Fruit fly (Drosophila melanogaster) whole organism, embryonic: Measurements from ENCODE around the gene Pgant35A.

ENCODE experiments used
- ATbp ChIP-seq: fragments of 200-800 bp; sonication (Bioruptor generic); optimal IDR thresholded peaks from 2 replicates; lab custom pipeline; 2017; ENCODE audit warnings: missing biosample characterization, mild to moderate bottlenecking, missing genetic modification characterization, missing genetic modification reagents
- Adf1 ChIP-seq: fragments of 200-800 bp; sonication (Bioruptor generic); IDR thresholded peaks from 2 replicates; pipeline ENCODE4 v1.3.6; 2022; ENCODE audit warnings: missing biosample characterization, missing genetic modification characterization
- Antp ChIP-seq: fragments of 200-800 bp; sonication (Bioruptor generic); optimal IDR thresholded peaks from 3 replicates; lab custom pipeline; 2016; ENCODE audit warnings: missing biosample characterization, missing genetic modification characterization
- B-H1 ChIP-seq: fragments of 200-800 bp; sonication (Bioruptor generic); IDR thresholded peaks from 3 replicates; pipeline ENCODE4 v1.3.6; 2022; ENCODE audit warnings: missing biosample characterization, missing genetic modification characterization
- CG1024 ChIP-seq: fragments of 200-800 bp; sonication (Bioruptor generic); IDR thresholded peaks from 2 replicates; pipeline ENCODE4 v1.3.6; 2022; ENCODE audit warnings: missing biosample characterization, missing genetic modification characterization
- CG11723 ChIP-seq: fragments of 200-800 bp; sonication (Bioruptor generic); optimal IDR thresholded peaks from 2 replicates; lab custom pipeline; 2017; ENCODE audit warnings: missing biosample characterization, mild to moderate bottlenecking, missing genetic modification characterization
- CG12071 ChIP-seq: fragments of 200-800 bp; sonication (Bioruptor generic); optimal IDR thresholded peaks from 3 replicates; lab custom pipeline; 2018; ENCODE audit warnings: missing biosample characterization, mild to moderate bottlenecking, missing genetic modification characterization
- CG12391 ChIP-seq: fragments of 200-800 bp; sonication (Bioruptor generic); optimal IDR thresholded peaks from 3 replicates; lab custom pipeline; 2018; ENCODE audit warnings: missing biosample characterization, mild to moderate bottlenecking, missing genetic modification characterization, moderate library complexity
- CG14014 ChIP-seq: fragments of 200-800 bp; sonication (Bioruptor generic); IDR thresholded peaks from 2 replicates; pipeline ENCODE4 v1.3.6; 2022; ENCODE audit warnings: missing biosample characterization, missing genetic modification characterization
- CG14441 ChIP-seq: fragments of 200-800 bp; sonication (Bioruptor generic); IDR thresholded peaks from 2 replicates; pipeline ENCODE4 v1.3.6; 2022; ENCODE audit warnings: missing biosample characterization, missing genetic modification characterization
- CG16779 ChIP-seq: fragments of 200-800 bp; sonication (Bioruptor generic); IDR thresholded peaks from 2 replicates; pipeline ENCODE4 v1.3.6; 2022; ENCODE audit warnings: missing biosample characterization, missing genetic modification characterization
- CG16815 ChIP-seq: fragments of 200-800 bp; sonication (Bioruptor generic); optimal IDR thresholded peaks from 3 replicates; lab custom pipeline; 2017; ENCODE audit warnings: missing biosample characterization, mild to moderate bottlenecking, missing genetic modification characterization
- CG17186 ChIP-seq: fragments of 200-800 bp; sonication (Bioruptor generic); optimal IDR thresholded peaks from 3 replicates; lab custom pipeline; 2017; ENCODE audit warnings: missing biosample characterization, missing genetic modification reagents, missing genetic modification characterization
- CG18011 ChIP-seq: fragments of 200-800 bp; sonication (Bioruptor generic); optimal IDR thresholded peaks from 2 replicates; lab custom pipeline; 2017; ENCODE audit warnings: missing biosample characterization, missing genetic modification characterization, mild to moderate bottlenecking, moderate library complexity, missing genotype
- CG33213 ChIP-seq: fragments of 200-800 bp; sonication (Bioruptor generic); optimal IDR thresholded peaks from 3 replicates; lab custom pipeline; 2016; ENCODE audit warnings: missing biosample characterization, missing genetic modification characterization
- CG3726 ChIP-seq: fragments of 200-800 bp; sonication (Bioruptor generic); IDR thresholded peaks from 3 replicates; pipeline ENCODE4, ENCODE4 v1.3.6; 2022; ENCODE audit warnings: missing biosample characterization, missing genetic modification characterization
- CG3847 ChIP-seq: fragments of 200-800 bp; sonication (Bioruptor generic); IDR thresholded peaks from 2 replicates; pipeline ENCODE4 v1.3.6; 2022; ENCODE audit warnings: missing biosample characterization, missing genetic modification characterization
- CG3995 ChIP-seq: fragments of 200-800 bp; sonication (Bioruptor generic); optimal IDR thresholded peaks from 3 replicates; lab custom pipeline; 2016; ENCODE audit warnings: missing biosample characterization, missing genetic modification characterization
- CG4282 ChIP-seq: fragments of 200-800 bp; sonication (Bioruptor generic); optimal IDR thresholded peaks from 2 replicates; lab custom pipeline; 2016; ENCODE audit warnings: missing biosample characterization, missing genetic modification characterization
- CG43689 ChIP-seq: fragments of 200-800 bp; sonication (Bioruptor generic); IDR thresholded peaks from 2 replicates; pipeline ENCODE4 v1.3.6; 2022; ENCODE audit warnings: missing biosample characterization, missing genetic modification characterization
- CG5953 ChIP-seq: fragments of 200-800 bp; sonication (Bioruptor generic); IDR thresholded peaks from 2 replicates; pipeline ENCODE4 v1.3.6; 2022; ENCODE audit warnings: missing biosample characterization, missing genetic modification characterization
- CG6175 ChIP-seq: fragments of 200-800 bp; sonication (Bioruptor generic); IDR thresholded peaks from 3 replicates; pipeline ENCODE4 v1.3.6; 2022; ENCODE audit warnings: missing biosample characterization, missing genetic modification characterization
- CG9932 ChIP-seq: fragments of 200-800 bp; sonication (Bioruptor generic); IDR thresholded peaks from 2 replicates; pipeline ENCODE4 v1.3.6; 2022; ENCODE audit warnings: missing biosample characterization, missing genetic modification characterization
- D ChIP-seq, 2 experiments: fragments of 200-800 bp in 1 of 2; fragments of >200 bp in 1 of 2; sonication (Bioruptor generic) in 1 of 2; optimal IDR thresholded peaks; 2 replicates in 1 of 2; 3 replicates in 1 of 2; lab custom pipeline; 2017; ENCODE audit warnings: mild to moderate bottlenecking in 1 of 2, missing biosample characterization in 1 of 2, missing genetic modification characterization in 1 of 2, missing genetic modification reagents in 1 of 2
- Dfd ChIP-seq, 2 experiments: fragments of >200 bp; optimal IDR thresholded peaks; 2 replicates each; lab custom pipeline; 2017; ENCODE audit warnings: missing biosample characterization in 2 of 2, missing genetic modification characterization in 2 of 2
- ERR ChIP-seq: fragments of 200-800 bp; sonication (Bioruptor generic); optimal IDR thresholded peaks from 2 replicates; lab custom pipeline; 2016; ENCODE audit warnings: missing biosample characterization, missing genetic modification characterization
- Fer3 ChIP-seq: fragments of 200-800 bp; sonication (Bioruptor generic); optimal IDR thresholded peaks from 2 replicates; lab custom pipeline; 2018; ENCODE audit warnings: missing biosample characterization, mild to moderate bottlenecking, missing genetic modification characterization, moderate library complexity
- H2.0 ChIP-seq: fragments of 200-800 bp; sonication (Bioruptor generic); IDR thresholded peaks from 2 replicates; pipeline ENCODE4 v1.3.6; 2022; ENCODE audit warnings: missing biosample characterization, missing genetic modification characterization
- Myb ChIP-seq: fragments of 200-800 bp; sonication (Bioruptor generic); optimal IDR thresholded peaks from 2 replicates; lab custom pipeline; 2016; ENCODE audit warnings: missing biosample characterization, missing genetic modification characterization
- Trl ChIP-seq, 3 experiments: fragments of >200 bp in 2 of 3; fragments of 200-800 bp in 1 of 3; sonication (Bioruptor generic) in 1 of 3; optimal IDR thresholded peaks; 2 replicates in 1 of 3; 3 replicates in 2 of 3; lab custom pipeline; 2016 to 2017; ENCODE audit warnings: missing biosample characterization in 1 of 3, missing genetic modification characterization in 1 of 3
- al ChIP-seq: fragments of 200-800 bp; sonication (Bioruptor generic); IDR thresholded peaks from 2 replicates; pipeline ENCODE4 v1.3.6; 2022; ENCODE audit warnings: missing biosample characterization, missing genetic modification characterization
- ato ChIP-seq: fragments of 200-800 bp; sonication (Bioruptor generic); IDR thresholded peaks from 2 replicates; pipeline ENCODE4 v1.3.6; 2022; ENCODE audit warnings: missing biosample characterization, missing genetic modification characterization; ENCODE audit not compliant: partially characterized antibody
- cad ChIP-seq: fragments of >200 bp; optimal IDR thresholded peaks from 2 replicates; lab custom pipeline; 2017; ENCODE audit warnings: missing biosample characterization, missing genetic modification characterization
- caup ChIP-seq: fragments of 200-800 bp; sonication (Bioruptor generic); optimal IDR thresholded peaks from 3 replicates; lab custom pipeline; 2017; ENCODE audit warnings: missing biosample characterization, mild to moderate bottlenecking, missing genetic modification characterization, moderate library complexity; ENCODE audit not compliant: severe bottlenecking
- disco-r ChIP-seq: fragments of 200-800 bp; sonication (Bioruptor generic); optimal IDR thresholded peaks from 2 replicates; lab custom pipeline; 2016; ENCODE audit warnings: missing biosample characterization, missing genetic modification characterization
- gem ChIP-seq: fragments of 200-800 bp; sonication (Bioruptor generic); optimal IDR thresholded peaks from 2 replicates; lab custom pipeline; 2019; ENCODE audit warnings: missing biosample characterization, mild to moderate bottlenecking, missing genetic modification characterization, moderate library complexity
- gro ChIP-seq: fragments of 200-800 bp; sonication (Bioruptor generic); optimal IDR thresholded peaks from 2 replicates; lab custom pipeline; 2016; ENCODE audit warnings: missing biosample characterization, missing genetic modification characterization
- hth ChIP-seq: fragments of >200 bp; optimal IDR thresholded peaks from 2 replicates; lab custom pipeline; 2017; ENCODE audit warnings: inconsistent platforms
- klu ChIP-seq: fragments of 200-800 bp; sonication (Bioruptor generic); IDR thresholded peaks from 2 replicates; pipeline ENCODE4 v1.3.6; 2022; ENCODE audit warnings: missing biosample characterization, missing genetic modification characterization
- lbe ChIP-seq: fragments of 200-800 bp; sonication (Bioruptor generic); optimal IDR thresholded peaks from 2 replicates; lab custom pipeline; 2016; ENCODE audit warnings: missing biosample characterization, mild to moderate bottlenecking, missing genetic modification characterization
- nmo ChIP-seq: fragments of 200-800 bp; sonication (Bioruptor generic); optimal IDR thresholded peaks from 2 replicates; lab custom pipeline; 2018; ENCODE audit warnings: missing biosample characterization, mild to moderate bottlenecking, missing genetic modification characterization, moderate library complexity
- phol ChIP-seq: fragments of 200-800 bp; sonication (Bioruptor generic); optimal IDR thresholded peaks from 3 replicates; lab custom pipeline; 2018; ENCODE audit warnings: missing biosample characterization, mild to moderate bottlenecking, missing genetic modification characterization, moderate library complexity
- ranshi ChIP-seq: fragments of 200-800 bp; sonication (Bioruptor generic); IDR thresholded peaks from 2 replicates; pipeline ENCODE4 v1.3.6; 2022; ENCODE audit warnings: missing biosample characterization, missing genetic modification characterization
- row ChIP-seq: fragments of 200-800 bp; sonication (Bioruptor generic); IDR thresholded peaks from 3 replicates; pipeline ENCODE4 v1.3.6; 2022; ENCODE audit warnings: missing biosample characterization, missing genetic modification characterization
- seq ChIP-seq: fragments of 200-800 bp; sonication (Bioruptor generic); IDR thresholded peaks from 2 replicates; pipeline ENCODE4 v1.3.6; 2022; ENCODE audit warnings: missing biosample characterization, missing genetic modification characterization
- sima ChIP-seq: fragments of 200-800 bp; sonication (Bioruptor generic); optimal IDR thresholded peaks from 2 replicates; lab custom pipeline; 2016; ENCODE audit warnings: missing biosample characterization, missing genetic modification characterization
- sr ChIP-seq: fragments of 200-800 bp; sonication (Bioruptor generic); IDR thresholded peaks from 3 replicates; pipeline ENCODE4 v1.3.6; 2022; ENCODE audit warnings: missing biosample characterization, missing genetic modification characterization
- usp ChIP-seq: fragments of >200 bp; optimal IDR thresholded peaks from 2 replicates; lab custom pipeline; 2017; ENCODE audit warnings: missing biosample characterization, missing genetic modification characterization
- vnd ChIP-seq: fragments of 200-800 bp; sonication (Bioruptor generic); IDR thresholded peaks from 3 replicates; pipeline ENCODE4 v1.3.6; 2022; ENCODE audit warnings: missing biosample characterization, missing genetic modification characterization; ENCODE audit not compliant: partially characterized antibody
- wek ChIP-seq: fragments of 200-800 bp; sonication (Bioruptor generic); optimal IDR thresholded peaks from 3 replicates; lab custom pipeline; 2018; ENCODE audit warnings: missing biosample characterization, mild to moderate bottlenecking, missing genetic modification characterization, moderate library complexity
- wor ChIP-seq: fragments of 200-800 bp; sonication (Bioruptor generic); IDR thresholded peaks from 2 replicates; pipeline ENCODE4 v1.3.6; 2022; ENCODE audit warnings: missing biosample characterization, missing genetic modification characterization
- zfh1 ChIP-seq: fragments of 200-800 bp; sonication (Bioruptor generic); IDR thresholded peaks from 3 replicates; pipeline ENCODE4 v1.3.6; 2022; ENCODE audit warnings: missing biosample characterization, missing genetic modification characterization

Gene Pgant35A

dm6 chr2L:14410331-14410730, 51.3 kb downstream of the Pgant35A start (continued):
- peak; percentile 22; the same call in 1 of the 2 replicates for TF ChIP-seq CG14014
- no peak for TF ChIP-seq CG1024 (GFP tag; lab: Robert Waterston, UW)
- TF ChIP-seq ATbp (GFP tag; lab: Kevin White, UChicago) = no peak
- TF ChIP-seq CG3726 (GFP tag; lab: Robert Waterston, UW) = no peak
- TF ChIP-seq nmo (GFP tag; lab: Kevin White, UChicago) = no peak
- TF ChIP-seq Fer3 (tag; lab: Kevin White, UChicago) = no peak
- TF ChIP-seq CG3847 (GFP tag; lab: Robert Waterston, UW) = no peak
- TF ChIP-seq CG14441 (GFP tag; lab: Robert Waterston, UW) = no peak
- TF ChIP-seq CG9932 = no peak
- TF ChIP-seq gem (tag; lab: Kevin White, UChicago) = no peak
- no peak for TF ChIP-seq CG16815 (GFP tag; lab: Kevin White, UChicago)
- peak; percentile 42 for TF ChIP-seq CG12071
- peak; percentile 7; the same call in 1 of the 3 replicates for TF ChIP-seq row (GFP tag; lab: Robert Waterston, UW)
- TF ChIP-seq ato (GFP tag; lab: Robert Waterston, UW) = 0 out of 2 replicates have a peak, but pooled peaks have one; percentile 24
- no peak for TF ChIP-seq CG12391 (tag; lab: Kevin White, UChicago)
- TF ChIP-seq CG3995 (GFP tag; lab: Kevin White, UChicago) = no peak
- no peak for TF ChIP-seq vnd
- no peak for TF ChIP-seq wor (GFP tag; lab: Robert Waterston, UW)
- no peak for TF ChIP-seq CG18011 (GFP tag; lab: Kevin White, UChicago)
- no peak for TF ChIP-seq CG17186 (GFP tag; lab: Kevin White, UChicago)
- TF ChIP-seq al (GFP tag; lab: Robert Waterston, UW) = no peak
- no peak for TF ChIP-seq cad (GFP tag; lab: Kevin White, UChicago)
- no peak for TF ChIP-seq CG4282 (GFP tag; lab: Kevin White, UChicago)
- TF ChIP-seq Myb = no peak
- TF ChIP-seq seq (GFP tag; lab: Robert Waterston, UW) = no peak
- TF ChIP-seq wek (GFP tag; lab: Kevin White, UChicago) = no peak
- TF ChIP-seq ranshi (GFP tag; lab: Robert Waterston, UW) = no peak
- peak; percentile 78 for TF ChIP-seq Adf1 (GFP tag; lab: Robert Waterston, UW)
- no peak for TF ChIP-seq ERR (GFP tag; lab: Kevin White, UChicago)
- no peak for TF ChIP-seq klu
- TF ChIP-seq usp (GFP tag; lab: Kevin White, UChicago) = no peak
- TF ChIP-seq lbe (GFP tag; lab: Kevin White, UChicago) = no peak
- TF ChIP-seq hth (lab: Kevin White, UChicago) = no peak
- TF ChIP-seq B-H1 (GFP tag; lab: Robert Waterston, UW) = no peak
- TF ChIP-seq Antp (GFP tag; lab: Kevin White, UChicago) = no peak
- peak; percentile 85 for TF ChIP-seq phol
- TF ChIP-seq Trl (optimal IDR thresholded peaks at IDR 0.05; lab: Kevin White, UChicago) = peak; percentile 49 to 52
- no peak for TF ChIP-seq Trl (GFP tag; optimal IDR thresholded peaks at IDR 0.05; lab: Kevin White, UChicago)
- no peak for TF ChIP-seq CG11723 (GFP tag; lab: Kevin White, UChicago)
- TF ChIP-seq CG33213 (GFP tag; lab: Kevin White, UChicago) = no peak
- TF ChIP-seq caup = no peak
- no peak for TF ChIP-seq sima (GFP tag; lab: Kevin White, UChicago)
- TF ChIP-seq CG6175 (GFP tag; lab: Robert Waterston, UW) = no peak
- TF ChIP-seq Dfd (GFP tag; optimal IDR thresholded peaks at IDR 0.05; lab: Kevin White, UChicago) = no peak
- peak; percentile 98 for TF ChIP-seq sr (GFP tag; lab: Robert Waterston, UW)
- no peak for TF ChIP-seq CG5953
- TF ChIP-seq H2.0 (GFP tag; lab: Robert Waterston, UW) = no peak
- no peak for TF ChIP-seq D (optimal IDR thresholded peaks at IDR 0.05; lab: Kevin White, UChicago)
- TF ChIP-seq D (GFP tag; optimal IDR thresholded peaks at IDR 0.05; lab: Kevin White, UChicago) = no peak
- TF ChIP-seq disco-r = no peak
- no peak for TF ChIP-seq zfh1 (GFP tag; lab: Robert Waterston, UW)
- TF ChIP-seq CG16779 = no peak
- peak; percentile 32 for TF ChIP-seq gro (GFP tag; lab: Kevin White, UChicago)
- TF ChIP-seq CG43689 (GFP tag; lab: Robert Waterston, UW) = no peak
